Fruit fly (Drosophila melanogaster) whole organism, embryonic: Measurements from ENCODE around the gene WRNexo.

Source experiments
- CG10366 ChIP-seq: fragments of 200-800 bp; sonication (Bioruptor generic); IDR thresholded peaks from 2 replicates; pipeline ENCODE4 v1.3.6; 2022; ENCODE audit warnings: missing biosample characterization, missing genetic modification characterization
- CG10431 ChIP-seq: fragments of 200-800 bp; sonication (Bioruptor generic); optimal IDR thresholded peaks from 3 replicates; lab custom pipeline; 2018; ENCODE audit warnings: missing biosample characterization, mild to moderate bottlenecking, missing genetic modification characterization
- CG11504 ChIP-seq: fragments of 200-800 bp; sonication (Bioruptor generic); optimal IDR thresholded peaks from 3 replicates; lab custom pipeline; 2019; ENCODE audit warnings: missing biosample characterization, mild to moderate bottlenecking, missing genetic modification characterization, moderate library complexity
- CG12769 ChIP-seq: fragments of 200-800 bp; sonication (Bioruptor generic); optimal IDR thresholded peaks from 2 replicates; lab custom pipeline; 2019; ENCODE audit warnings: missing biosample characterization, mild to moderate bottlenecking, missing genetic modification characterization, moderate library complexity
- CG13624 ChIP-seq: fragments of 200-800 bp; sonication (Bioruptor generic); optimal IDR thresholded peaks from 2 replicates; lab custom pipeline; 2016; ENCODE audit warnings: missing biosample characterization, missing genetic modification characterization
- CG13894 ChIP-seq: fragments of 200-800 bp; sonication (Bioruptor generic); optimal IDR thresholded peaks from 3 replicates; lab custom pipeline; 2018; ENCODE audit warnings: missing biosample characterization, mild to moderate bottlenecking, missing genetic modification characterization, moderate library complexity
- CG14050 ChIP-seq: fragments of 200-800 bp; sonication (Bioruptor generic); IDR thresholded peaks from 3 replicates; pipeline ENCODE4 v1.3.6; 2022; ENCODE audit warnings: missing biosample characterization, missing genetic modification characterization
- CG14667 ChIP-seq: fragments of 200-800 bp; sonication (Bioruptor generic); IDR thresholded peaks from 2 replicates; pipeline ENCODE4 v1.3.6; 2022; ENCODE audit warnings: missing biosample characterization, missing genetic modification characterization
- CG17385 ChIP-seq: fragments of 200-800 bp; sonication (Bioruptor generic); optimal IDR thresholded peaks from 3 replicates; lab custom pipeline; 2018; ENCODE audit warnings: missing biosample characterization, mild to moderate bottlenecking, missing genetic modification characterization
- CG17912 ChIP-seq: fragments of 200-800 bp; sonication (Bioruptor generic); optimal IDR thresholded peaks from 2 replicates; lab custom pipeline; 2018; ENCODE audit warnings: missing biosample characterization, mild to moderate bottlenecking, missing genetic modification characterization
- CG1832 ChIP-seq: fragments of 200-800 bp; sonication (Bioruptor generic); optimal IDR thresholded peaks from 2 replicates; lab custom pipeline; 2017; ENCODE audit warnings: missing biosample characterization, mild to moderate bottlenecking, missing genetic modification characterization, inconsistent platforms
- CG18476 ChIP-seq: fragments of 200-800 bp; sonication (Bioruptor generic); optimal IDR thresholded peaks from 2 replicates; lab custom pipeline; 2016; ENCODE audit warnings: missing biosample characterization, mild to moderate bottlenecking, missing genetic modification characterization
- CG2120 ChIP-seq: fragments of 200-800 bp; sonication (Bioruptor generic); optimal IDR thresholded peaks from 3 replicates; lab custom pipeline; 2016; ENCODE audit warnings: missing biosample characterization, missing genetic modification characterization
- CG3407 ChIP-seq: fragments of 200-800 bp; sonication (Bioruptor generic); optimal IDR thresholded peaks from 2 replicates; lab custom pipeline; 2018; ENCODE audit warnings: missing biosample characterization, mild to moderate bottlenecking, missing genetic modification characterization
- CG34422 ChIP-seq: fragments of 200-800 bp; sonication (Bioruptor generic); IDR thresholded peaks from 3 replicates; pipeline ENCODE4 v1.3.6; 2022; ENCODE audit warnings: missing biosample characterization, missing genetic modification characterization
- CG5953 ChIP-seq: fragments of 200-800 bp; sonication (Bioruptor generic); IDR thresholded peaks from 2 replicates; pipeline ENCODE4 v1.3.6; 2022; ENCODE audit warnings: missing biosample characterization, missing genetic modification characterization
- CG6854 ChIP-seq: fragments of 200-800 bp; sonication (Bioruptor generic); optimal IDR thresholded peaks from 3 replicates; lab custom pipeline; 2017; ENCODE audit warnings: missing biosample characterization, mild to moderate bottlenecking, missing genetic modification characterization
- CG8281 ChIP-seq: fragments of 200-800 bp; sonication (Bioruptor generic); optimal IDR thresholded peaks from 2 replicates; lab custom pipeline; 2018; ENCODE audit warnings: missing biosample characterization, mild to moderate bottlenecking, missing genetic modification characterization, moderate library complexity
- CG8478 ChIP-seq: fragments of >200 bp; optimal IDR thresholded peaks from 2 replicates; lab custom pipeline; 2018
- CG9797 ChIP-seq: fragments of 200-800 bp; sonication (Bioruptor generic); optimal IDR thresholded peaks from 3 replicates; lab custom pipeline; 2018; ENCODE audit warnings: missing biosample characterization, mild to moderate bottlenecking, missing genetic modification characterization
- CG9817 ChIP-seq: fragments of 200-800 bp; sonication (Bioruptor generic); optimal IDR thresholded peaks from 2 replicates; lab custom pipeline; 2018; ENCODE audit warnings: missing biosample characterization, mild to moderate bottlenecking, missing genetic modification characterization, moderate library complexity
- Kr ChIP-seq: fragments of 200-800 bp; sonication (Bioruptor generic); optimal IDR thresholded peaks from 2 replicates; lab custom pipeline; 2017; ENCODE audit warnings: missing biosample characterization, mild to moderate bottlenecking, missing genetic modification characterization
- MBD-R2 ChIP-seq: fragments of 200-800 bp; sonication (Bioruptor generic); IDR thresholded peaks from 2 replicates; pipeline ENCODE4 v1.3.6; 2022; ENCODE audit warnings: missing biosample characterization, missing genetic modification characterization
- NfI ChIP-seq: fragments of 200-800 bp; sonication (Bioruptor generic); optimal IDR thresholded peaks from 3 replicates; lab custom pipeline; 2018; ENCODE audit warnings: missing biosample characterization, mild to moderate bottlenecking, missing genetic modification characterization, moderate library complexity
- Pdp1 ChIP-seq, 2 experiments: fragments of 200-800 bp; sonication (Bioruptor generic); optimal IDR thresholded peaks; 3 replicates each; lab custom pipeline; 2016; ENCODE audit warnings: missing biosample characterization in 2 of 2, missing genetic modification characterization in 2 of 2, mild to moderate bottlenecking in 1 of 2, moderate library complexity in 1 of 2
- Scr ChIP-seq: fragments of 200-800 bp; sonication (Bioruptor generic); IDR thresholded peaks from 2 replicates; pipeline ENCODE4 v1.3.6; 2022; ENCODE audit warnings: missing biosample characterization, missing genetic modification characterization; ENCODE audit not compliant: partially characterized antibody
- Xrp1 ChIP-seq: fragments of 200-800 bp; sonication (Bioruptor generic); IDR thresholded peaks from 2 replicates; pipeline ENCODE4 v1.3.6; 2022; ENCODE audit warnings: missing biosample characterization, missing genetic modification characterization
- abd-A ChIP-seq: fragments of 200-800 bp; sonication (Bioruptor generic); optimal IDR thresholded peaks from 3 replicates; lab custom pipeline; 2019; ENCODE audit warnings: missing biosample characterization, mild to moderate bottlenecking, missing genetic modification characterization, moderate library complexity
- chinmo ChIP-seq: fragments of 200-800 bp; sonication (Bioruptor generic); IDR thresholded peaks from 4 replicates; pipeline ENCODE4 v1.3.6; 2022; ENCODE audit warnings: missing biosample characterization, missing genetic modification characterization; ENCODE audit not compliant: partially characterized antibody
- dmrt99B ChIP-seq: fragments of 200-800 bp; sonication (Bioruptor generic); optimal IDR thresholded peaks from 2 replicates; lab custom pipeline; 2018; ENCODE audit warnings: missing biosample characterization, mild to moderate bottlenecking, missing genetic modification characterization, moderate library complexity
- ems ChIP-seq: fragments of 200-800 bp; sonication (Bioruptor generic); optimal IDR thresholded peaks from 3 replicates; lab custom pipeline; 2016; ENCODE audit warnings: missing biosample characterization, missing genetic modification characterization
- ewg ChIP-seq: fragments of 200-800 bp; sonication (Bioruptor generic); optimal IDR thresholded peaks from 3 replicates; lab custom pipeline; 2017; ENCODE audit warnings: mild to moderate bottlenecking, missing biosample characterization, missing genetic modification reagents, missing genetic modification characterization
- grau ChIP-seq: fragments of 200-800 bp; optimal IDR thresholded peaks from 3 replicates; lab custom pipeline; 2019; ENCODE audit warnings: missing biosample characterization, mild to moderate bottlenecking, missing genetic modification characterization, moderate library complexity
- gt ChIP-seq: fragments of 200-800 bp; sonication (Bioruptor generic); IDR thresholded peaks from 2 replicates; pipeline ENCODE4 v1.3.6; 2022; ENCODE audit warnings: missing biosample characterization, missing genetic modification characterization
- hb ChIP-seq: fragments of 200-800 bp; sonication (Bioruptor generic); IDR thresholded peaks from 3 replicates; pipeline ENCODE4 v1.3.6; 2022; ENCODE audit warnings: missing biosample characterization, missing genetic modification characterization; ENCODE audit not compliant: partially characterized antibody
- ind ChIP-seq: fragments of 200-800 bp; sonication (Bioruptor generic); optimal IDR thresholded peaks from 3 replicates; lab custom pipeline; 2016; ENCODE audit warnings: missing biosample characterization, missing genetic modification characterization
- klu ChIP-seq: fragments of 200-800 bp; sonication (Bioruptor generic); IDR thresholded peaks from 2 replicates; pipeline ENCODE4 v1.3.6; 2022; ENCODE audit warnings: missing biosample characterization, missing genetic modification characterization
- mam ChIP-seq: fragments of 200-800 bp; sonication (Bioruptor generic); optimal IDR thresholded peaks from 3 replicates; lab custom pipeline; 2016; ENCODE audit warnings: missing biosample characterization, missing genetic modification characterization
- nom ChIP-seq: fragments of 200-800 bp; sonication (Bioruptor generic); optimal IDR thresholded peaks from 2 replicates; lab custom pipeline; 2017; ENCODE audit warnings: missing biosample characterization, missing genetic modification characterization, mild to moderate bottlenecking, moderate library complexity, missing genetic modification reagents
- otp ChIP-seq: fragments of 200-800 bp; sonication (Bioruptor generic); IDR thresholded peaks from 3 replicates; pipeline ENCODE4, ENCODE4 v1.3.6; 2022; ENCODE audit warnings: missing biosample characterization, missing genetic modification characterization
- pb ChIP-seq: fragments of 200-800 bp; sonication (Bioruptor generic); optimal IDR thresholded peaks from 3 replicates; lab custom pipeline; 2016; ENCODE audit warnings: missing biosample characterization, missing genetic modification characterization
- scrt ChIP-seq: fragments of 200-800 bp; sonication (Bioruptor generic); optimal IDR thresholded peaks from 2 replicates; lab custom pipeline; 2018; ENCODE audit warnings: missing biosample characterization, mild to moderate bottlenecking, missing genetic modification characterization, moderate library complexity
- sens-2 ChIP-seq: fragments of 200-800 bp; sonication (Bioruptor generic); IDR thresholded peaks from 2 replicates; pipeline ENCODE4 v1.3.6; 2022; ENCODE audit warnings: missing biosample characterization, missing genetic modification characterization
- shn ChIP-seq: fragments of 200-800 bp; sonication (Bioruptor generic); optimal IDR thresholded peaks from 3 replicates; lab custom pipeline; 2016; ENCODE audit warnings: missing biosample characterization, missing genetic modification characterization
- sr ChIP-seq: fragments of 200-800 bp; sonication (Bioruptor generic); IDR thresholded peaks from 3 replicates; pipeline ENCODE4 v1.3.6; 2022; ENCODE audit warnings: missing biosample characterization, missing genetic modification characterization
- toy ChIP-seq: fragments of 200-800 bp; sonication (Bioruptor generic); IDR thresholded peaks from 2 replicates; pipeline ENCODE4 v1.3.6; 2022; ENCODE audit warnings: missing biosample characterization, missing genetic modification characterization
- ttk ChIP-seq: fragments of 200-800 bp; sonication (Bioruptor generic); IDR thresholded peaks from 2 replicates; pipeline ENCODE4 v2.1.2; 2022; ENCODE audit warnings: missing biosample characterization, missing genetic modification characterization
- tx ChIP-seq: fragments of 200-800 bp; sonication (Bioruptor generic); optimal IDR thresholded peaks from 2 replicates; lab custom pipeline; 2016; ENCODE audit warnings: missing biosample characterization, missing genetic modification characterization
- z ChIP-seq: fragments of 200-800 bp; sonication (Bioruptor generic); IDR thresholded peaks from 3 replicates; pipeline ENCODE4 v1.3.6; 2022; ENCODE audit warnings: missing biosample characterization, missing genetic modification characterization
- zen2 ChIP-seq: fragments of 200-800 bp; sonication (Bioruptor generic); IDR thresholded peaks from 3 replicates; pipeline ENCODE4 v1.3.6; 2022; ENCODE audit warnings: missing biosample characterization, missing genetic modification characterization; ENCODE audit not compliant: partially characterized antibody

Gene WRNexo

dm6 chr3R:18360630-18361260 lies 5.2 kb downstream of the WRNexo start, which contains the start of gene CG15803 (continued):
- TF ChIP-seq CG1832 (no peak), CG10431 (GFP tag; lab: Kevin White, UChicago) (no peak), sens-2 (GFP tag; lab: Robert Waterston, UW) (no peak), ttk (GFP tag; lab: Robert Waterston, UW) (no peak), CG17385 (GFP tag; lab: Kevin White, UChicago) (no peak), CG13894 (no peak), ems (no peak), CG17912 (no peak), z (GFP tag; lab: Robert Waterston, UW) (peak; percentile 59; the same call in 1 of the 3 replicates), nom (no peak), Pdp1 (GFP tag; optimal IDR thresholded peaks at IDR 0.05; lab: Kevin White, UChicago) (no peak), MBD-R2 (GFP tag; lab: Robert Waterston, UW) (0 out of 2 replicates have a peak, but pooled peaks have one; percentile 5), Scr (GFP tag; lab: Robert Waterston, UW) (no peak), tx (GFP tag; lab: Kevin White, UChicago) (no peak), mam (GFP tag; lab: Kevin White, UChicago) (peak; percentile 18), toy (0 out of 2 replicates have a peak, but pooled peaks have one; percentile 8), dmrt99B (tag; lab: Kevin White, UChicago) (peak; percentile 8), grau (tag; lab: Kevin White, UChicago) (peak; percentile 8), CG5953 (GFP tag; lab: Robert Waterston, UW) (no peak), CG2120 (peak; percentile 48), CG9797 (GFP tag; lab: Kevin White, UChicago) (no peak), CG13624 (GFP tag; lab: Kevin White, UChicago) (no peak), CG3407 (no peak), CG14667 (no peak), otp (GFP tag; lab: Robert Waterston, UW) (no peak), zen2 (GFP tag; lab: Robert Waterston, UW) (peak; percentile 41; the same call in 1 of the 3 replicates), CG9817 (tag; lab: Kevin White, UChicago) (no peak), CG6854 (GFP tag; lab: Kevin White, UChicago) (no peak), Kr (GFP tag; lab: Kevin White, UChicago) (no peak), scrt (GFP tag; lab: Kevin White, UChicago) (peak; percentile 26), pb (GFP tag; lab: Kevin White, UChicago) (no peak), CG14050 (GFP tag; lab: Robert Waterston, UW) (no peak), CG34422 (0 out of 3 replicates have a peak, but pooled peaks have one; percentile 38), ind (GFP tag; lab: Kevin White, UChicago) (no peak), ewg (GFP tag; lab: Kevin White, UChicago) (peak; percentile 89), CG12769 (tag; lab: Kevin White, UChicago) (peak; percentile 72), CG8281 (no peak), Xrp1 (GFP tag; lab: Robert Waterston, UW) (no peak), gt (GFP tag; lab: Robert Waterston, UW) (no peak), sr (GFP tag; lab: Robert Waterston, UW) (no peak), hb (GFP tag; lab: Robert Waterston, UW) (no peak), CG8478 (lab: Kevin White, UChicago) (no peak), klu (GFP tag; lab: Robert Waterston, UW) (no peak), abd-A (peak; percentile 76), CG18476 (GFP tag; lab: Kevin White, UChicago) (no peak), CG11504 (tag; lab: Kevin White, UChicago) (peak; percentile 18), chinmo (peak; percentile 51; the same call in 1 of the 4 replicates), NfI (GFP tag; lab: Kevin White, UChicago) (no peak), CG10366 (GFP tag; lab: Robert Waterston, UW) (no peak), shn (GFP tag; lab: Kevin White, UChicago) (no peak)
